Worm (Caenorhabditis elegans) whole organism, late embryonic: ENCODE measurements around the gene lin-31.
A peak's percentile ranks its signal among the peaks of the same experiment; 100 is the strongest.

Source experiments
- C08G9.2 ChIP-seq: sonication (generic microtip); optimal IDR thresholded peaks from 2 replicates; lab custom pipeline; 2016; ENCODE audit warnings: mild to moderate bottlenecking, missing genetic modification characterization, moderate library complexity, missing compliant biosample characterization
- K09A11.1 ChIP-seq: sonication (generic microtip); optimal IDR thresholded peaks from 2 replicates; lab custom pipeline; 2017; ENCODE audit warnings: antibody characterized with exemption, mild to moderate bottlenecking, missing genetic modification characterization, missing compliant biosample characterization; ENCODE audit not compliant: insufficient read depth
- Y22D7AL.16 ChIP-seq: sonication (generic microtip); optimal IDR thresholded peaks from 2 replicates; lab custom pipeline; 2016; ENCODE audit warnings: missing genetic modification characterization, missing compliant biosample characterization
- ahr-1 ChIP-seq: sonication (generic microtip); optimal IDR thresholded peaks from 2 replicates; lab custom pipeline; 2016; ENCODE audit warnings: missing genetic modification characterization, missing compliant biosample characterization
- ceh-14 ChIP-seq: sonication (generic microtip); optimal IDR thresholded peaks from 2 replicates; lab custom pipeline; 2016; ENCODE audit warnings: missing genotype, missing genetic modification characterization, missing compliant biosample characterization
- ceh-18 ChIP-seq: sonication (generic microtip); optimal IDR thresholded peaks from 2 replicates; lab custom pipeline; 2016; ENCODE audit warnings: missing genetic modification characterization, missing compliant biosample characterization
- ceh-19 ChIP-seq: fragments of 200-800 bp; sonication (Bioruptor generic); optimal IDR thresholded peaks from 2 replicates; lab custom pipeline; 2018; ENCODE audit warnings: mild to moderate bottlenecking, missing genetic modification characterization, missing compliant biosample characterization
- ceh-2 ChIP-seq: sonication (generic microtip); optimal IDR thresholded peaks from 2 replicates; lab custom pipeline; 2016; ENCODE audit warnings: missing genotype, missing genetic modification characterization, missing compliant biosample characterization
- ceh-30 ChIP-seq: fragments of 150-350 bp; optimal IDR thresholded peaks from 2 replicates; lab custom pipeline; 2014; ENCODE audit warnings: missing biosample characterization, missing genetic modification characterization
- ceh-34 ChIP-seq: sonication (generic microtip); optimal IDR thresholded peaks from 2 replicates; lab custom pipeline; 2016; ENCODE audit warnings: mild to moderate bottlenecking, missing genetic modification characterization, missing compliant biosample characterization
- ceh-45 ChIP-seq: fragments of 200-800 bp; sonication (Bioruptor generic); IDR thresholded peaks from 2 replicates; pipeline ENCODE4 v1.3.6; 2022; ENCODE audit warnings: missing genetic modification reagents, missing genetic modification characterization, missing compliant biosample characterization
- ceh-48 ChIP-seq: sonication (generic microtip); optimal IDR thresholded peaks from 2 replicates; lab custom pipeline; 2016; ENCODE audit warnings: missing genetic modification characterization, inconsistent platforms, missing compliant biosample characterization
- ceh-6 ChIP-seq: fragments of 200-800 bp; sonication (Bioruptor generic); optimal IDR thresholded peaks from 2 replicates; lab custom pipeline; 2018; ENCODE audit warnings: mild to moderate bottlenecking, missing genetic modification characterization, missing compliant biosample characterization
- ceh-9 ChIP-seq: sonication (generic microtip); optimal IDR thresholded peaks from 2 replicates; lab custom pipeline; 2016; ENCODE audit warnings: mild to moderate bottlenecking, missing genetic modification characterization, inconsistent platforms, missing compliant biosample characterization
- che-1 ChIP-seq: sonication (generic microtip); optimal IDR thresholded peaks from 2 replicates; lab custom pipeline; 2016; ENCODE audit warnings: mild to moderate bottlenecking, missing genetic modification characterization, missing compliant biosample characterization
- dmd-4 ChIP-seq: sonication (generic microtip); optimal IDR thresholded peaks from 2 replicates; lab custom pipeline; 2016; ENCODE audit warnings: borderline replicate concordance, missing genetic modification characterization, missing compliant biosample characterization
- elt-2 ChIP-seq: sonication (generic microtip); optimal IDR thresholded peaks from 2 replicates; lab custom pipeline; 2016; ENCODE audit warnings: missing genetic modification reagents, missing genetic modification characterization, missing compliant biosample characterization
- elt-4 ChIP-seq: sonication (generic microtip); optimal IDR thresholded peaks from 2 replicates; lab custom pipeline; 2016; ENCODE audit warnings: missing genetic modification characterization, missing compliant biosample characterization
- eyg-1 ChIP-seq: sonication (generic microtip); optimal IDR thresholded peaks from 2 replicates; lab custom pipeline; 2016; ENCODE audit warnings: missing genotype, missing genetic modification characterization, missing compliant biosample characterization
- fax-1 ChIP-seq: sonication (generic microtip); optimal IDR thresholded peaks from 2 replicates; lab custom pipeline; 2016; ENCODE audit warnings: missing genotype, missing genetic modification characterization, missing compliant biosample characterization
- fkh-10 ChIP-seq: fragments of 150-350 bp; optimal IDR thresholded peaks from 2 replicates; lab custom pipeline; 2014; ENCODE audit warnings: missing biosample characterization, missing genetic modification reagents, missing genetic modification characterization
- hlh-15 ChIP-seq: sonication (generic microtip); optimal IDR thresholded peaks from 2 replicates; lab custom pipeline; 2016; ENCODE audit warnings: missing genetic modification characterization, missing compliant biosample characterization
- hlh-30 ChIP-seq: sonication (generic microtip); optimal IDR thresholded peaks from 2 replicates; lab custom pipeline; 2017; ENCODE audit warnings: antibody characterized with exemption, missing genetic modification characterization, missing compliant biosample characterization; ENCODE audit not compliant: insufficient read depth
- hlh-6 ChIP-seq: sonication (generic microtip); optimal IDR thresholded peaks from 2 replicates; lab custom pipeline; 2016; ENCODE audit warnings: missing genotype, missing genetic modification characterization, missing compliant biosample characterization
- hlh-8 ChIP-seq: sonication (generic microtip); optimal IDR thresholded peaks from 2 replicates; lab custom pipeline; 2016; ENCODE audit warnings: missing genotype, missing genetic modification characterization, missing compliant biosample characterization
- lim-6 ChIP-seq: sonication (generic microtip); optimal IDR thresholded peaks from 2 replicates; lab custom pipeline; 2016; ENCODE audit warnings: missing genetic modification characterization, missing compliant biosample characterization
- lin-11 ChIP-seq: fragments of 200-800 bp; sonication (Bioruptor generic); optimal IDR thresholded peaks from 2 replicates; lab custom pipeline; 2018; ENCODE audit warnings: mild to moderate bottlenecking, missing genetic modification characterization, missing compliant biosample characterization
- madf-2 ChIP-seq: sonication (generic microtip); optimal IDR thresholded peaks from 2 replicates; lab custom pipeline; 2017; ENCODE audit warnings: missing genetic modification characterization, missing compliant biosample characterization
- nfya-1 ChIP-seq: sonication (generic microtip); optimal IDR thresholded peaks from 2 replicates; lab custom pipeline; 2017; ENCODE audit warnings: missing genetic modification characterization, mild to moderate bottlenecking, missing compliant biosample characterization, antibody characterized with exemption, moderate library complexity
- nhr-11 ChIP-seq: fragments of 150-350 bp; optimal IDR thresholded peaks from 2 replicates; lab custom pipeline; 2014; ENCODE audit warnings: missing biosample characterization, missing genetic modification characterization
- nhr-232 ChIP-seq: sonication (generic microtip); optimal IDR thresholded peaks from 2 replicates; lab custom pipeline; 2016; ENCODE audit warnings: missing genetic modification characterization, missing compliant biosample characterization
- npax-4 ChIP-seq: sonication (generic microtip); optimal IDR thresholded peaks from 2 replicates; lab custom pipeline; 2016; ENCODE audit warnings: missing genetic modification characterization, missing compliant biosample characterization
- odd-2 ChIP-seq: sonication (generic microtip); optimal IDR thresholded peaks from 2 replicates; lab custom pipeline; 2017; ENCODE audit warnings: antibody characterized with exemption, mild to moderate bottlenecking, missing genetic modification characterization, missing compliant biosample characterization
- pag-3 ChIP-seq: sonication (generic microtip); optimal IDR thresholded peaks from 2 replicates; lab custom pipeline; 2016; ENCODE audit warnings: missing compliant biosample characterization, missing genetic modification characterization, borderline replicate concordance
- pha-2 ChIP-seq: sonication (generic microtip); optimal IDR thresholded peaks from 2 replicates; lab custom pipeline; 2017; ENCODE audit warnings: mild to moderate bottlenecking, missing genetic modification characterization, missing compliant biosample characterization
- pqm-1 ChIP-seq: sonication (generic microtip); optimal IDR thresholded peaks from 2 replicates; lab custom pipeline; 2016; ENCODE audit warnings: missing genetic modification characterization, missing compliant biosample characterization
- pros-1 ChIP-seq: fragments of 150-350 bp; optimal IDR thresholded peaks from 2 replicates; lab custom pipeline; 2014; ENCODE audit warnings: missing biosample characterization, missing genetic modification reagents, missing genetic modification characterization
- ref-2 ChIP-seq: sonication (generic microtip); optimal IDR thresholded peaks from 2 replicates; lab custom pipeline; 2016; ENCODE audit warnings: missing genetic modification characterization, missing compliant biosample characterization
- rnt-1 ChIP-seq: sonication (generic microtip); optimal IDR thresholded peaks from 2 replicates; lab custom pipeline; 2016; ENCODE audit warnings: missing genetic modification characterization, missing compliant biosample characterization
- sdc-2 ChIP-seq: sonication (generic microtip); optimal IDR thresholded peaks from 2 replicates; lab custom pipeline; 2016; ENCODE audit warnings: missing genotype, missing genetic modification characterization, missing compliant biosample characterization
- syd-9 ChIP-seq: sonication (generic microtip); optimal IDR thresholded peaks from 2 replicates; lab custom pipeline; 2016; ENCODE audit warnings: mild to moderate bottlenecking, missing genetic modification characterization, moderate library complexity, missing compliant biosample characterization
- tbx-2 ChIP-seq: sonication (generic microtip); optimal IDR thresholded peaks from 2 replicates; lab custom pipeline; 2016; ENCODE audit warnings: missing genetic modification characterization, missing compliant biosample characterization
- tbx-7 ChIP-seq: sonication (generic microtip); optimal IDR thresholded peaks from 2 replicates; lab custom pipeline; 2016; ENCODE audit warnings: missing genotype, missing genetic modification characterization, missing compliant biosample characterization
- unc-3 ChIP-seq, 2 experiments: fragments of 200-800 bp in 1 of 2; sonication (Bioruptor generic) in 1 of 2; sonication (generic microtip) in 1 of 2; conservative IDR thresholded peaks in 1 of 2; optimal IDR thresholded peaks in 1 of 2; 2 replicates each; pipeline versions ENCODE4 v1.3.6 to Lab custom; 2016 to 2022; ENCODE audit warnings: missing compliant biosample characterization in 2 of 2, missing genetic modification characterization in 2 of 2, missing genetic modification reagents in 1 of 2
- unc-42 ChIP-seq: sonication (generic microtip); optimal IDR thresholded peaks from 2 replicates; lab custom pipeline; 2016; ENCODE audit warnings: missing genotype, missing genetic modification characterization, missing compliant biosample characterization
- unc-86 ChIP-seq: sonication (generic microtip); optimal IDR thresholded peaks from 2 replicates; lab custom pipeline; 2016; ENCODE audit warnings: missing genetic modification characterization, missing compliant biosample characterization
- ztf-16 ChIP-seq: sonication (generic microtip); optimal IDR thresholded peaks from 2 replicates; lab custom pipeline; 2017; ENCODE audit warnings: missing genetic modification characterization, missing compliant biosample characterization

The lin-31 gene

ce11 chrII:3992660-3993245, 10.4 kb downstream of the lin-31 start, which contains the start of gene Y14H12A.1:
TSS of gene Y14H12A.1 (plus strand) at chrII:3993195.
- TF ChIP-seq ceh-19: no peak
- no peak for TF ChIP-seq pros-1 (tag; lab: Kevin White, UChicago)
- TF ChIP-seq K09A11.1 (tag; lab: Kevin White, UChicago): no peak
- TF ChIP-seq hlh-8 (tag; lab: Kevin White, UChicago): no peak
- no peak for TF ChIP-seq unc-3 (GFP tag; conservative IDR thresholded peaks at IDR 0.05; lab: Robert Waterston, UW)
- no peak for TF ChIP-seq unc-3 (tag; optimal IDR thresholded peaks at IDR 0.05; lab: Kevin White, UChicago)
- no peak for TF ChIP-seq unc-42 (tag; lab: Kevin White, UChicago)
- no peak for TF ChIP-seq hlh-15 (tag; lab: Kevin White, UChicago)
- TF ChIP-seq dmd-4: no peak
- TF ChIP-seq npax-4 (tag; lab: Kevin White, UChicago): no peak
- TF ChIP-seq elt-2 (tag; lab: Kevin White, UChicago): no peak
- no peak for TF ChIP-seq pag-3 (tag; lab: Kevin White, UChicago)
- TF ChIP-seq nhr-11 (tag; lab: Kevin White, UChicago): no peak
- no peak for TF ChIP-seq ceh-2 (tag; lab: Kevin White, UChicago)
- no peak for TF ChIP-seq pha-2 (tag; lab: Kevin White, UChicago)
- TF ChIP-seq Y22D7AL.16: no peak
- no peak for TF ChIP-seq ceh-45 (GFP tag; lab: Robert Waterston, UW)
- no peak for TF ChIP-seq pqm-1 (tag; lab: Kevin White, UChicago)
- no peak for TF ChIP-seq ceh-6
- TF ChIP-seq che-1 (tag; lab: Kevin White, UChicago): no peak
- no peak for TF ChIP-seq syd-9 (tag; lab: Kevin White, UChicago)
- TF ChIP-seq, all 69 proteins: peak for 0

ce11 chrII:3996005-3996404, 13.7 kb downstream of the lin-31 start, which contains the start of gene clc-22:
TSS of gene clc-22 (minus strand) at chrII:3996075.
- TF ChIP-seq tbx-7 (no peak), unc-86 (no peak), ceh-34 (no peak), eyg-1 (no peak), ceh-18 (tag; lab: Kevin White, UChicago) (no peak), pha-2 (tag; lab: Kevin White, UChicago) (no peak), hlh-30 (tag; lab: Kevin White, UChicago) (no peak), fax-1 (tag; lab: Kevin White, UChicago) (no peak), sdc-2 (tag; lab: Kevin White, UChicago) (no peak), odd-2 (no peak), hlh-8 (tag; lab: Kevin White, UChicago) (no peak), nhr-232 (tag; lab: Kevin White, UChicago) (no peak), hlh-6 (tag; lab: Kevin White, UChicago) (no peak), nfya-1 (tag; lab: Kevin White, UChicago) (no peak), lin-11 (tag; lab: Kevin White, UChicago) (no peak), madf-2 (no peak)
- TF ChIP-seq, all 69 proteins: peak for 0

DNA sequence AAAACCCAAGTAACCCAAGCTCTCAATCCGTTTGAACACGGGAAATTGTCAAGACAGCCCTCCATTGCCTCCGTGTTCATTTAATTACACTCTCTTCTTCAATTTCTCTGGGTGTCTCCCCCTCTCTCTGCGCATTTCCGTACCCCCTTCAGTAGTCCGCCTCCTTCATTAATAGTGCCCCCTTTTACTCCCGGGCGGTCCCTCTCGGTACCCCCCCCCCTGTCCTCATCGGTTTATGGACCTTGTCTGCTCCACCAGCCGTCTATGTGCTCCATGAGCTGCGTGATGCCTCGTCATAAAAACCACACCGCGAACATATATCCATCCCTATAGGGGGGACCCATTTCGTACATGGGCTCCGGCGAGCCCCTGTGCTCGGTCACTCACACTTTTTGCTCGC, 17.2 kb downstream of the lin-31 start:
- TF ChIP-seq ceh-30 (tag; lab: Kevin White, UChicago) (no peak), ahr-1 (tag; lab: Kevin White, UChicago) (no peak), tbx-2 (tag; lab: Kevin White, UChicago) (peak; percentile 59), fax-1 (tag; lab: Kevin White, UChicago) (no peak), ztf-16 (tag; lab: Kevin White, UChicago) (no peak), ceh-34 (peak; percentile 66), eyg-1 (no peak), hlh-8 (tag; lab: Kevin White, UChicago) (no peak), nhr-11 (tag; lab: Kevin White, UChicago) (no peak), ceh-6 (peak; percentile 7), nfya-1 (tag; lab: Kevin White, UChicago) (peak; percentile 28), ceh-14 (tag; lab: Kevin White, UChicago) (peak; percentile 38), ref-2 (tag; lab: Kevin White, UChicago) (peak; percentile 66), ceh-19 (peak; percentile 27), ceh-45 (GFP tag; lab: Robert Waterston, UW) (no peak), C08G9.2 (tag; lab: Kevin White, UChicago) (peak; percentile 35), ceh-9 (tag; lab: Kevin White, UChicago) (no peak), unc-42 (tag; lab: Kevin White, UChicago) (peak; percentile 94), pag-3 (tag; lab: Kevin White, UChicago) (no peak), ceh-48 (tag; lab: Kevin White, UChicago) (peak; percentile 18), elt-4 (tag; lab: Kevin White, UChicago) (no peak), sdc-2 (tag; lab: Kevin White, UChicago) (peak; percentile 24), syd-9 (tag; lab: Kevin White, UChicago) (no peak), pqm-1 (tag; lab: Kevin White, UChicago) (no peak), lim-6 (tag; lab: Kevin White, UChicago) (no peak), fkh-10 (GFP tag; lab: Kevin White, UChicago) (peak; percentile 43), rnt-1 (tag; lab: Kevin White, UChicago) (no peak)
